Worm (Caenorhabditis elegans) whole organism, L3 larva: ENCODE data around the gene C28D4.7.

ENCODE experiments used
- ceh-16 ChIP-seq: sonication (generic microtip); optimal IDR thresholded peaks from 2 replicates; lab custom pipeline; 2017; ENCODE audit warnings: missing biosample characterization, missing genetic modification characterization
- egl-27 ChIP-seq: sonication (generic microtip); optimal IDR thresholded peaks from 4 replicates; lab custom pipeline; 2017; ENCODE audit warnings: missing biosample characterization, missing genetic modification reagents, missing genetic modification characterization
- lin-39 ChIP-seq: fragments of 150-350 bp; optimal IDR thresholded peaks from 2 replicates; lab custom pipeline; 2018; ENCODE audit warnings: missing biosample characterization, missing genetic modification reagents, missing genetic modification characterization
- nhr-11 ChIP-seq: fragments of 150-350 bp; optimal IDR thresholded peaks from 2 replicates; lab custom pipeline; 2014; ENCODE audit warnings: missing biosample characterization, missing genetic modification characterization
- nhr-237 ChIP-seq: fragments of 150-350 bp; optimal IDR thresholded peaks from 2 replicates; lab custom pipeline; 2014; ENCODE audit warnings: missing biosample characterization, missing genetic modification characterization
- nhr-25 ChIP-seq: sonication (generic microtip); optimal IDR thresholded peaks from 2 replicates; lab custom pipeline; 2017; ENCODE audit warnings: missing biosample characterization, missing genetic modification characterization
- nhr-28 ChIP-seq: fragments of 150-350 bp; optimal IDR thresholded peaks from 2 replicates; lab custom pipeline; 2014; ENCODE audit warnings: missing biosample characterization, missing genetic modification characterization
- pha-4 ChIP-seq: fragments of 150-350 bp; optimal IDR thresholded peaks from 2 replicates; lab custom pipeline; 2014; ENCODE audit warnings: missing biosample characterization, missing genetic modification reagents, missing genetic modification characterization

DNA sequence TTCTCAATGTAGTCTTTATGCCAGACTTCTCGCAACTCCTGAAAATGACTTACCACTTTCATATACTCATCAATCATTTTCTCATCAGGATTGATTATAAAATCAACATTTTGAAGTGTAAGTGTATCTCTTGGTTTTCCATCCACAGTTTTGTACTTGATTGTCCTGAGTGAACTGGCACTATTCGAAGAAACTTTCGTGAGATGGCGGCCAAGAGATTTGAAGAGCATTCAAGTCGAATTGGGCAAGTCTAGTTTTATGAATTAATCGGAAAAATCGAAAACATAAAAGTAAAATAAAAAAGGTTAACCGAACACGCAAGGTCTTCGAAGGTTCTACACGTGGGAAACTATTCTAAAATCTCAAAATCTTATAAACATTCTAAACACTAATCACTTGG, at the start of gene C28D4.7:
- TF ChIP-seq lin-39: no peak
- no peak for TF ChIP-seq egl-27
- no peak for TF ChIP-seq pha-4 (tag; lab: Kevin White, UChicago)
- TF ChIP-seq ceh-16: no peak
- no peak for TF ChIP-seq nhr-237 (tag; lab: Kevin White, UChicago)
- no peak for TF ChIP-seq nhr-28 (tag; lab: Kevin White, UChicago)
- no peak for TF ChIP-seq nhr-11 (tag; lab: Kevin White, UChicago)
- TF ChIP-seq nhr-25 (tag; lab: Kevin White, UChicago): no peak
